Worm (Caenorhabditis elegans): ENCODE data around the gene fat-6.

fat-6 gene

ce11 chrIV:11928388-11928787 is 12.9 kb upstream of the fat-6 start (continued):
- TF ChIP-seq ceh-82 (tag; optimal IDR thresholded peaks at IDR 0.05) (peak in 2 of 3 experiments; percentile 27 to 35), ztf-11 (tag; optimal IDR thresholded peaks at IDR 0.05) (peak in 1 of 2 experiments; percentile 9), lin-39 (tag; optimal IDR thresholded peaks at IDR 0.05) (no peak), hlh-17 (GFP tag; optimal IDR thresholded peaks at IDR 0.05; ENCODE audit: borderline replicate concordance) (no peak), nhr-237 (tag; optimal IDR thresholded peaks at IDR 0.05) (no peak), nhr-19 (GFP tag; conservative IDR thresholded peaks at IDR 0.05) (peak; percentile 63), nhr-71 (tag; optimal IDR thresholded peaks at IDR 0.05) (peak; percentile 66), ceh-88 (GFP tag; IDR thresholded peaks at IDR 0.05) (peak; percentile 41; the same call in 1 of the 2 replicates), ceh-8 (GFP tag; optimal IDR thresholded peaks at IDR 0.05) (no peak), C04F5.9 (tag; optimal IDR thresholded peaks at IDR 0.05) (no peak), xbp-1 (tag; optimal IDR thresholded peaks at IDR 0.05) (peak; percentile 25), elt-2 (tag; optimal IDR thresholded peaks at IDR 0.05) (peak; percentile 32), nhr-85 (tag) (peak; percentile 81), fkh-10 (GFP tag; optimal IDR thresholded peaks at IDR 0.05) (no peak), blmp-1 (tag; optimal IDR thresholded peaks at IDR 0.05) (peak; percentile 19), fos-1 (tag; optimal IDR thresholded peaks at IDR 0.05) (peak; percentile 49), vab-15 (tag; optimal IDR thresholded peaks at IDR 0.05) (no peak), tbx-2 (tag; optimal IDR thresholded peaks at IDR 0.05) (peak; percentile 15), sup-37 (GFP tag; optimal IDR thresholded peaks at IDR 0.05) (no peak), grh-1 (GFP tag; IDR thresholded peaks at IDR 0.05) (peak; percentile 27; the same call in 1 of the 2 replicates), lin-35 (GFP tag; optimal IDR thresholded peaks at IDR 0.05) (peak; percentile 36 to 76)

- TF ChIP-seq ceh-90 (tag; optimal IDR thresholded peaks at IDR 0.05) (no peak), efl-1 (optimal IDR thresholded peaks at IDR 0.05) (no peak), efl-1 (GFP tag; optimal IDR thresholded peaks at IDR 0.05 in 1 of 2) (peak in 1 of 2 experiments; percentile 43), nhr-77 (tag; optimal IDR thresholded peaks at IDR 0.05) (no peak)
Measured at ce11 chrIV:11925346-11926075, 10.0 kb upstream of the fat-6 start, which contains the start of the genes srlf-33 and srlf-32. Gene srlf-33 (minus strand): TSS chrIV:11925446. Gene srlf-32 (plus strand): TSS chrIV:11926025.

DNA sequence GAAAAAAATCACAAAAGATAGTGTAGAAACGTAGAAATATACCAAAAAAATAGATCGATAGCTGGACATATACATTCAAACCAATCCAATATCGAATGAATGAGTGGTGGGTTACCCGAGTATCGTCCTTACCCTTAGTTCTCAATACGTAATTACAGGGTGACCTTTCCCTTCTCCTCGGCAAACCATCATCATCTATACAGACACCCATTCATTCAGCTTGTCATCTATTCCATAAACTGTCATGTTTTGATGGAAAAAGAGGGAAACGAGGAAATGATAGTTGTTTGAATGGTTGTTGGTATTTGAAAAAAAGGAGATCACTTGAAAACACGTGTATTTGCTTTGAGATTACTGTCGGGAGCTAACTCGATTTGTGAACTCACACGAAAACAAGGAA is 8.6 kb upstream of the fat-6 start:
- TF ChIP-seq nhr-90 (tag; optimal IDR thresholded peaks at IDR 0.05; ENCODE audit: poor library complexity) (no peak), rnt-1 (tag; optimal IDR thresholded peaks at IDR 0.05) (no peak), mdl-1 (tag; optimal IDR thresholded peaks at IDR 0.05) (no peak), pax-3 (tag; optimal IDR thresholded peaks at IDR 0.05) (no peak), zag-1 (tag; optimal IDR thresholded peaks at IDR 0.05) (no peak), dpl-1 (GFP tag; optimal IDR thresholded peaks at IDR 0.05) (no peak), snu-23 (GFP tag; optimal IDR thresholded peaks at IDR 0.05) (no peak), fos-1 (tag; optimal IDR thresholded peaks at IDR 0.05) (no peak), nhr-76 (tag; optimal IDR thresholded peaks at IDR 0.05) (no peak), hpl-2 (GFP tag; optimal IDR thresholded peaks at IDR 0.05) (no peak), nhr-77 (tag; optimal IDR thresholded peaks at IDR 0.05) (no peak), snpc-4 (tag; optimal IDR thresholded peaks at IDR 0.05) (no peak), unc-62 (GFP tag; optimal IDR thresholded peaks at IDR 0.05) (no peak), C04F5.9 (tag; optimal IDR thresholded peaks at IDR 0.05) (no peak), ets-5 (GFP tag; IDR thresholded peaks at IDR 0.05) (no peak), ceh-63 (GFP tag; optimal IDR thresholded peaks at IDR 0.05) (no peak), egl-13 (tag; optimal IDR thresholded peaks at IDR 0.05) (no peak), efl-3 (GFP tag; optimal IDR thresholded peaks at IDR 0.05) (no peak)
